Fruit fly (Drosophila melanogaster) whole organism, embryonic: ENCODE results near the gene HP1e.

ENCODE experiments used
- CG10321 ChIP-seq: fragments of 200-800 bp; sonication (Bioruptor generic); IDR thresholded peaks from 2 replicates; pipeline ENCODE4 v1.3.6; 2022; ENCODE audit warnings: missing biosample characterization, missing genetic modification characterization
- CG12769 ChIP-seq: fragments of 200-800 bp; sonication (Bioruptor generic); optimal IDR thresholded peaks from 2 replicates; lab custom pipeline; 2019; ENCODE audit warnings: missing biosample characterization, mild to moderate bottlenecking, missing genetic modification characterization, moderate library complexity
- CG18619 ChIP-seq: fragments of 200-800 bp; sonication (Bioruptor generic); optimal IDR thresholded peaks from 3 replicates; lab custom pipeline; 2017; ENCODE audit warnings: missing biosample characterization, mild to moderate bottlenecking, missing genetic modification characterization
- CG2129 ChIP-seq: fragments of 200-800 bp; sonication (Bioruptor generic); IDR thresholded peaks from 2 replicates; pipeline ENCODE4 v1.3.6; 2022; ENCODE audit warnings: missing biosample characterization, missing genetic modification characterization; ENCODE audit not compliant: partially characterized antibody
- CG3838 ChIP-seq: fragments of 200-800 bp; sonication (Bioruptor generic); optimal IDR thresholded peaks from 3 replicates; lab custom pipeline; 2016; ENCODE audit warnings: missing biosample characterization, missing genetic modification characterization
- CG4820 ChIP-seq: fragments of 200-800 bp; sonication (Bioruptor generic); optimal IDR thresholded peaks from 3 replicates; lab custom pipeline; 2016; ENCODE audit warnings: missing biosample characterization, missing genetic modification characterization
- CG4854 ChIP-seq: fragments of 200-800 bp; sonication (Bioruptor generic); optimal IDR thresholded peaks from 2 replicates; lab custom pipeline; 2016; ENCODE audit warnings: missing biosample characterization, missing genetic modification characterization, inconsistent platforms
- CG8388 ChIP-seq: fragments of 200-800 bp; sonication (Bioruptor generic); optimal IDR thresholded peaks from 2 replicates; lab custom pipeline; 2019; ENCODE audit warnings: missing biosample characterization, mild to moderate bottlenecking, missing genetic modification characterization, moderate library complexity
- Hsf ChIP-seq: fragments of 200-800 bp; sonication (Bioruptor generic); optimal IDR thresholded peaks from 3 replicates; lab custom pipeline; 2016; ENCODE audit warnings: missing biosample characterization, missing genetic modification characterization
- ap ChIP-seq: fragments of 200-800 bp; sonication (Bioruptor generic); IDR thresholded peaks from 2 replicates; pipeline ENCODE4 v1.3.6; 2022; ENCODE audit warnings: missing biosample characterization, missing genetic modification characterization
- bsh ChIP-seq, 2 experiments: fragments of 200-800 bp; sonication (Bioruptor generic); optimal IDR thresholded peaks; 2 replicates each; lab custom pipeline; 2017 to 2018; ENCODE audit warnings: mild to moderate bottlenecking in 2 of 2, missing biosample characterization in 2 of 2, missing genetic modification characterization in 2 of 2, moderate library complexity in 1 of 2
- stwl ChIP-seq: fragments of 200-800 bp; sonication (Bioruptor generic); optimal IDR thresholded peaks from 3 replicates; lab custom pipeline; 2018; ENCODE audit warnings: missing biosample characterization, mild to moderate bottlenecking, missing genetic modification characterization, moderate library complexity
- usp ChIP-seq: fragments of >200 bp; optimal IDR thresholded peaks from 2 replicates; lab custom pipeline; 2017; ENCODE audit warnings: missing biosample characterization, missing genetic modification characterization

HP1e gene

dm6 chr3R:9370413-9370812, 48.8 kb downstream of the HP1e start (continued):
- TF ChIP-seq bsh (GFP tag; optimal IDR thresholded peaks at IDR 0.05; lab: Kevin White, UChicago) = no peak
- peak; percentile 1 for TF ChIP-seq CG4854 (GFP tag; lab: Kevin White, UChicago)
- no peak for TF ChIP-seq CG10321 (GFP tag; lab: Robert Waterston, UW)
- TF ChIP-seq CG2129 = no peak
- TF ChIP-seq Hsf (GFP tag; lab: Kevin White, UChicago) = peak; percentile 34
- no peak for TF ChIP-seq usp (GFP tag; lab: Kevin White, UChicago)
- peak; percentile 6 for TF ChIP-seq CG18619 (GFP tag; lab: Kevin White, UChicago)
- no peak for TF ChIP-seq CG3838 (GFP tag; lab: Kevin White, UChicago)
- no peak for TF ChIP-seq ap (GFP tag; lab: Robert Waterston, UW)
- no peak for TF ChIP-seq CG8388 (GFP tag; lab: Kevin White, UChicago)
- peak; percentile 45 for TF ChIP-seq CG12769 (tag; lab: Kevin White, UChicago)
- TF ChIP-seq CG4820 (GFP tag; lab: Kevin White, UChicago) = no peak
- no peak for TF ChIP-seq stwl (tag; lab: Kevin White, UChicago)
- TF ChIP-seq, all 482 proteins: peak for 199
